Worm (Caenorhabditis elegans) whole organism, L2 larva: ENCODE measurements around the gene C29F9.2.

Experiments used
- R02D3.7 ChIP-seq: fragments of 150-350 bp; optimal IDR thresholded peaks from 2 replicates; lab custom pipeline; 2014; ENCODE audit warnings: missing biosample characterization, missing genetic modification characterization
- alr-1 ChIP-seq: fragments of 150-350 bp; optimal IDR thresholded peaks from 2 replicates; lab custom pipeline; 2014; ENCODE audit warnings: missing biosample characterization, missing genetic modification characterization
- aly-2 ChIP-seq: fragments of 150-350 bp; optimal IDR thresholded peaks from 2 replicates; lab custom pipeline; 2014; ENCODE audit warnings: missing biosample characterization, missing genetic modification characterization
- blmp-1 ChIP-seq: sonication (generic microtip); optimal IDR thresholded peaks from 2 replicates; lab custom pipeline; 2017; ENCODE audit warnings: missing genetic modification characterization, mild to moderate bottlenecking, missing compliant biosample characterization, antibody characterized with exemption, moderate library complexity; ENCODE audit not compliant: insufficient read depth
- ceh-16 ChIP-seq: fragments of 150-350 bp; optimal IDR thresholded peaks from 2 replicates; lab custom pipeline; 2014; ENCODE audit warnings: missing biosample characterization, missing genetic modification characterization
- ceh-82 ChIP-seq: fragments of 150-350 bp; optimal IDR thresholded peaks from 2 replicates; lab custom pipeline; 2014; ENCODE audit warnings: missing biosample characterization, missing genetic modification characterization
- crh-2 ChIP-seq: sonication (generic microtip); optimal IDR thresholded peaks from 2 replicates; lab custom pipeline; 2017; ENCODE audit warnings: missing biosample characterization, missing genetic modification characterization
- egl-27 ChIP-seq: sonication (generic microtip); optimal IDR thresholded peaks from 3 replicates; lab custom pipeline; 2017; ENCODE audit warnings: missing biosample characterization, missing genetic modification reagents, missing genetic modification characterization
- elt-1 ChIP-seq: fragments of 150-350 bp; optimal IDR thresholded peaks from 2 replicates; lab custom pipeline; 2014; ENCODE audit warnings: missing biosample characterization, missing genetic modification characterization
- fos-1 ChIP-seq: fragments of 150-350 bp; optimal IDR thresholded peaks from 2 replicates; lab custom pipeline; 2014; ENCODE audit warnings: missing biosample characterization, missing genetic modification characterization
- lin-11 ChIP-seq: fragments of 150-350 bp; sonication (generic microtip); optimal IDR thresholded peaks from 2 replicates; lab custom pipeline; 2014; ENCODE audit warnings: missing biosample characterization, missing genetic modification characterization, inconsistent platforms, mixed read lengths
- lin-13 ChIP-seq: fragments of 150-350 bp; optimal IDR thresholded peaks from 2 replicates; lab custom pipeline; 2014; ENCODE audit warnings: missing biosample characterization, missing genetic modification reagents, missing genetic modification characterization
- lsy-2 ChIP-seq, 2 experiments: fragments of 150-350 bp in 1 of 2; sonication (generic microtip) in 1 of 2; optimal IDR thresholded peaks; 2 replicates each; lab custom pipeline; 2014 to 2017; ENCODE audit warnings: missing biosample characterization in 2 of 2, missing genetic modification characterization in 2 of 2
- mbf-1 ChIP-seq: sonication (generic microtip); optimal IDR thresholded peaks from 2 replicates; lab custom pipeline; 2017; ENCODE audit warnings: missing biosample characterization, missing genetic modification characterization
- nhr-11 ChIP-seq: fragments of 150-350 bp; optimal IDR thresholded peaks from 2 replicates; lab custom pipeline; 2014; ENCODE audit warnings: missing biosample characterization, missing genetic modification characterization
- nhr-12 ChIP-seq: fragments of 150-350 bp; optimal IDR thresholded peaks from 2 replicates; lab custom pipeline; 2014; ENCODE audit warnings: missing biosample characterization, missing genetic modification characterization
- nhr-21 ChIP-seq: fragments of 150-350 bp; optimal IDR thresholded peaks from 2 replicates; lab custom pipeline; 2014; ENCODE audit warnings: missing biosample characterization, missing genetic modification characterization
- nhr-237 ChIP-seq: fragments of 150-350 bp; optimal IDR thresholded peaks from 2 replicates; lab custom pipeline; 2014; ENCODE audit warnings: missing biosample characterization, missing genetic modification characterization
- nhr-77 ChIP-seq: fragments of 150-350 bp; optimal IDR thresholded peaks from 2 replicates; lab custom pipeline; 2014; ENCODE audit warnings: missing biosample characterization, missing genetic modification characterization
- sem-4 ChIP-seq: fragments of 150-350 bp; optimal IDR thresholded peaks from 2 replicates; lab custom pipeline; 2014; ENCODE audit warnings: missing biosample characterization, missing genetic modification reagents, missing genetic modification characterization
- skn-1 ChIP-seq: sonication (generic microtip); optimal IDR thresholded peaks from 2 replicates; lab custom pipeline; 2017; ENCODE audit warnings: missing biosample characterization, missing genetic modification characterization
- sma-3 ChIP-seq: sonication (generic microtip); optimal IDR thresholded peaks from 2 replicates; lab custom pipeline; 2016; ENCODE audit warnings: missing genetic modification reagents, missing genetic modification characterization, missing compliant biosample characterization
- sma-9 ChIP-seq, 2 experiments: fragments of 150-350 bp in 1 of 2; sonication (generic microtip) in 1 of 2; optimal IDR thresholded peaks; 2 replicates each; lab custom pipeline; 2014 to 2016; ENCODE audit warnings: missing genetic modification characterization in 2 of 2, mild to moderate bottlenecking in 1 of 2, missing biosample characterization in 1 of 2, missing compliant biosample characterization in 1 of 2, missing genetic modification reagents in 1 of 2, moderate library complexity in 1 of 2
- unc-39 ChIP-seq: fragments of 150-350 bp; optimal IDR thresholded peaks from 2 replicates; lab custom pipeline; 2014; ENCODE audit warnings: missing biosample characterization, missing genetic modification characterization
- unc-62 ChIP-seq: fragments of 150-350 bp; optimal IDR thresholded peaks from 2 replicates; lab custom pipeline; 2014; ENCODE audit warnings: missing biosample characterization, missing genetic modification reagents, missing genetic modification characterization
- zag-1 ChIP-seq: fragments of 150-350 bp; optimal IDR thresholded peaks from 2 replicates; lab custom pipeline; 2014; ENCODE audit warnings: missing biosample characterization, missing genetic modification characterization
- ztf-1 ChIP-seq: fragments of 200-800 bp; sonication (Bioruptor generic); conservative IDR thresholded peaks from 2 replicates; pipeline ENCODE4 v1.3.6; 2022; ENCODE audit warnings: missing genetic modification characterization, missing compliant biosample characterization
- ztf-11 ChIP-seq: sonication (generic microtip); optimal IDR thresholded peaks from 2 replicates; lab custom pipeline; 2017; ENCODE audit warnings: missing biosample characterization, missing genetic modification characterization
- ztf-4 ChIP-seq: fragments of 150-350 bp; optimal IDR thresholded peaks from 2 replicates; lab custom pipeline; 2014; ENCODE audit warnings: missing biosample characterization, missing genetic modification characterization

Gene C29F9.2

ce11 chrIII:178126-178525 is 47.4 kb downstream of the C29F9.2 start:
- TF ChIP-seq sma-3 (GFP tag; lab: Kevin White, UChicago) (no peak), sma-9 (GFP tag; optimal IDR thresholded peaks at IDR 0.05; lab: Kevin White, UChicago) (no peak), sma-9 (tag; optimal IDR thresholded peaks at IDR 0.05; lab: Kevin White, UChicago) (no peak), nhr-11 (tag; lab: Kevin White, UChicago) (no peak), ceh-16 (no peak), ztf-1 (GFP tag; lab: Robert Waterston, UW) (no peak), ztf-11 (tag; lab: Kevin White, UChicago) (no peak), nhr-77 (tag; lab: Kevin White, UChicago) (no peak), ceh-82 (no peak), crh-2 (no peak), lin-11 (tag; lab: Kevin White, UChicago) (no peak), nhr-237 (tag; lab: Kevin White, UChicago) (no peak), zag-1 (tag; lab: Kevin White, UChicago) (no peak), R02D3.7 (no peak), unc-39 (no peak), egl-27 (tag; lab: Kevin White, UChicago) (no peak), fos-1 (no peak)

ce11 chrIII:179123-179592 is 48.4 kb downstream of the C29F9.2 start, which contains the start of gene F40G9.6:
Gene F40G9.6 (plus strand): TSS chrIII:179542.
- TF ChIP-seq sma-9 (GFP tag; optimal IDR thresholded peaks at IDR 0.05; lab: Kevin White, UChicago) (no peak), sma-9 (tag; optimal IDR thresholded peaks at IDR 0.05; lab: Kevin White, UChicago) (no peak), lsy-2 (tag; optimal IDR thresholded peaks at IDR 0.05; lab: Kevin White, UChicago) (no peak), ztf-1 (GFP tag; lab: Robert Waterston, UW) (no peak), lin-13 (GFP tag; lab: Kevin White, UChicago) (no peak)

- TF ChIP-seq ztf-11 (tag; lab: Kevin White, UChicago) (no peak), lin-13 (GFP tag; lab: Kevin White, UChicago) (no peak), egl-27 (tag; lab: Kevin White, UChicago) (no peak), nhr-11 (tag; lab: Kevin White, UChicago) (no peak), elt-1 (tag; lab: Kevin White, UChicago) (no peak), skn-1 (tag; lab: Kevin White, UChicago) (no peak), ceh-16 (no peak), aly-2 (tag; lab: Kevin White, UChicago) (no peak), zag-1 (tag; lab: Kevin White, UChicago) (no peak), sem-4 (tag; lab: Kevin White, UChicago) (no peak), mbf-1 (tag; lab: Kevin White, UChicago) (no peak), unc-39 (no peak), ztf-4 (tag; lab: Kevin White, UChicago) (no peak), unc-62 (GFP tag; lab: Kevin White, UChicago) (no peak), crh-2 (no peak), nhr-21 (no peak), nhr-12 (tag; lab: Kevin White, UChicago) (no peak), sma-9 (GFP tag; optimal IDR thresholded peaks at IDR 0.05; lab: Kevin White, UChicago) (no peak), sma-9 (tag; optimal IDR thresholded peaks at IDR 0.05; lab: Kevin White, UChicago) (no peak), blmp-1 (no peak), alr-1 (tag; lab: Kevin White, UChicago) (no peak)
These were observed 50.2 kb downstream of the C29F9.2 start, which contains the start of gene F40G9.5 for ce11 chrIII:180963-181362. Gene F40G9.5 (plus strand): TSS chrIII:181263.
